Worm (Caenorhabditis elegans) whole organism, late embryonic: ENCODE data around the gene T27A10.5.

ENCODE experiments used
- C38D4.7 ChIP-seq: fragments of 200-800 bp; sonication (Bioruptor generic); optimal IDR thresholded peaks from 2 replicates; lab custom pipeline; 2018; ENCODE audit warnings: mild to moderate bottlenecking, missing genetic modification characterization, moderate library complexity, missing compliant biosample characterization
- pqm-1 ChIP-seq: sonication (generic microtip); optimal IDR thresholded peaks from 2 replicates; lab custom pipeline; 2016; ENCODE audit warnings: missing genetic modification characterization, missing compliant biosample characterization

DNA sequence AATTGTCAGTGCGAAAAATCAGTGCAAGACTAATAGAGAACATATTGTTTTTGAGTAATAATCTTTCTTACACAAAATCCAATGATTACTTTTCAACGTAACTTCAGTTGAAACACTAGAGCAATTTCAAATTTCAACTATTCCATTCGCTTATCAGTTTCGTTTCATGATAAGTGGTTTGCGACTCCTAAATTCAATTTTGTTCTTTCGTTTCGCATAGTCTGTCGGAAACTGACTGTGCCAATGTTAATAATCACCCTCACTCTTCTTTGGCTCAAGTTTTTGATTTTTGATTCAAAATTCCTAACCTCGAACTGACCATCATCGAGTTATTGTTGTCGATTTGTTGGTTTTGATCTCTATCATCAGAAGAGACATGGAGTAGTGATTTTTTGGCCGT, 24.7 kb downstream of the T27A10.5 start:
- TF ChIP-seq pqm-1 (tag; lab: Kevin White, UChicago) (no peak), C38D4.7 (GFP tag; lab: Kevin White, UChicago) (no peak)
